Worm (Caenorhabditis elegans): Measurements from ENCODE around the gene osta-1.

DNA sequence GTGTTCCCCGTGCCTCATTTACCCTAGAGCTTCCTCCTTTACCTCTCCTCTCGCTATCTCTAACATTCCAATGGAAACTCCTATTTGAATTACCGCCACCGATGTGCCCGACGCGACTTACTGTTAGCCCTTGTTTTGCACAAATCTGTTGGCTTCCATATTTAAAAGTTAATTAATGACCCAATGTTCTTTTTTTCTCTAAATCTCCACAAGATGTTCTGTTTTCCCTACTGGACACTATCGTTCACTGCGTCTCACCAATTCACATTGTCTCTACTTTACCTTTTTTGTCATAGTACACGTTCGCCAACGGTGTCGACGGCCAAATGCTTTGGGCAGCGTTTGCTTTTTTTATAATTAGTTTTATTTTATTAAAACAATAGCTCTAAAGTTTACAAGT, 5.9 kb upstream of the osta-1 start:
- no peak for TF ChIP-seq egrh-3 (GFP tag; IDR thresholded peaks at IDR 0.05)
- TF ChIP-seq ets-4 (GFP tag; optimal IDR thresholded peaks at IDR 0.05), result no peak
- no peak for TF ChIP-seq rcor-1 (GFP tag; IDR thresholded peaks at IDR 0.05)
- no peak for TF ChIP-seq snpc-1.3 (tag; optimal IDR thresholded peaks at IDR 0.05; ENCODE audit: insufficient read depth)
- TF ChIP-seq hlh-26 (GFP tag; conservative IDR thresholded peaks at IDR 0.05), result no peak
- no peak for TF ChIP-seq aptf-2 (GFP tag; conservative IDR thresholded peaks at IDR 0.05)
- TF ChIP-seq let-607 (tag; optimal IDR thresholded peaks at IDR 0.05), result no peak
- TF ChIP-seq rec-8 (tag; optimal IDR thresholded peaks at IDR 0.05), result no peak
- no peak for TF ChIP-seq repo-1 (tag; optimal IDR thresholded peaks at IDR 0.05)
- no peak for TF ChIP-seq fkh-3 (tag; optimal IDR thresholded peaks at IDR 0.05)
- no peak for TF ChIP-seq unc-130 (GFP tag; optimal IDR thresholded peaks at IDR 0.05)
- no peak for TF ChIP-seq Y56A3A.18 (GFP tag; IDR thresholded peaks at IDR 0.05)
- no peak for TF ChIP-seq mcd-1 (GFP tag; IDR thresholded peaks at IDR 0.05)
